Fruit fly (Drosophila melanogaster) whole organism, embryonic: Measurements from ENCODE around the gene CG32487.

Source experiments
- Abd-B ChIP-seq: fragments of 200-800 bp; sonication (Bioruptor generic); optimal IDR thresholded peaks from 2 replicates; lab custom pipeline; 2018; ENCODE audit warnings: missing biosample characterization, mild to moderate bottlenecking, missing genetic modification characterization, moderate library complexity
- C15 ChIP-seq: fragments of 200-800 bp; sonication (Bioruptor generic); IDR thresholded peaks from 3 replicates; pipeline ENCODE4 v1.3.6; 2022; ENCODE audit warnings: missing biosample characterization, missing genetic modification characterization
- CG1024 ChIP-seq: fragments of 200-800 bp; sonication (Bioruptor generic); IDR thresholded peaks from 2 replicates; pipeline ENCODE4 v1.3.6; 2022; ENCODE audit warnings: missing biosample characterization, missing genetic modification characterization
- CG10366 ChIP-seq: fragments of 200-800 bp; sonication (Bioruptor generic); IDR thresholded peaks from 2 replicates; pipeline ENCODE4 v1.3.6; 2022; ENCODE audit warnings: missing biosample characterization, missing genetic modification characterization
- CG10462 ChIP-seq: fragments of 200-800 bp; sonication (Bioruptor generic); optimal IDR thresholded peaks from 2 replicates; lab custom pipeline; 2016; ENCODE audit warnings: missing biosample characterization, missing genetic modification characterization
- CG11456 ChIP-seq: fragments of 200-800 bp; sonication (Bioruptor generic); IDR thresholded peaks from 3 replicates; pipeline ENCODE4 v1.3.6; 2022; ENCODE audit warnings: missing biosample characterization, missing genetic modification characterization
- CG13424 ChIP-seq: fragments of 200-800 bp; sonication (Bioruptor generic); optimal IDR thresholded peaks from 2 replicates; lab custom pipeline; 2019; ENCODE audit warnings: missing biosample characterization, mild to moderate bottlenecking, missing genetic modification characterization, moderate library complexity
- CG1602 ChIP-seq: fragments of 200-800 bp; sonication (Bioruptor generic); optimal IDR thresholded peaks from 3 replicates; lab custom pipeline; 2016; ENCODE audit warnings: missing biosample characterization, missing genetic modification characterization
- CG17802 ChIP-seq: fragments of 200-800 bp; sonication (Bioruptor generic); optimal IDR thresholded peaks from 2 replicates; lab custom pipeline; 2018; ENCODE audit warnings: missing biosample characterization, mild to moderate bottlenecking, missing genetic modification characterization, moderate library complexity
- CG17829 ChIP-seq: fragments of 200-800 bp; optimal IDR thresholded peaks from 2 replicates; lab custom pipeline; 2019; ENCODE audit warnings: missing biosample characterization, mild to moderate bottlenecking, missing genetic modification characterization, moderate library complexity
- CG18476 ChIP-seq: fragments of 200-800 bp; sonication (Bioruptor generic); optimal IDR thresholded peaks from 2 replicates; lab custom pipeline; 2016; ENCODE audit warnings: missing biosample characterization, mild to moderate bottlenecking, missing genetic modification characterization
- CG2129 ChIP-seq: fragments of 200-800 bp; sonication (Bioruptor generic); IDR thresholded peaks from 2 replicates; pipeline ENCODE4 v1.3.6; 2022; ENCODE audit warnings: missing biosample characterization, missing genetic modification characterization; ENCODE audit not compliant: partially characterized antibody
- CG2678 ChIP-seq: fragments of 200-800 bp; sonication (Bioruptor generic); optimal IDR thresholded peaks from 3 replicates; lab custom pipeline; 2019; ENCODE audit warnings: missing biosample characterization, mild to moderate bottlenecking, missing genetic modification characterization, moderate library complexity
- CG3163 ChIP-seq: fragments of 200-800 bp; sonication (Bioruptor generic); optimal IDR thresholded peaks from 3 replicates; lab custom pipeline; 2016; ENCODE audit warnings: missing biosample characterization, missing genetic modification characterization
- CG3726 ChIP-seq: fragments of 200-800 bp; sonication (Bioruptor generic); IDR thresholded peaks from 3 replicates; pipeline ENCODE4, ENCODE4 v1.3.6; 2022; ENCODE audit warnings: missing biosample characterization, missing genetic modification characterization
- CG4617 ChIP-seq: fragments of 200-800 bp; sonication (Bioruptor generic); optimal IDR thresholded peaks from 3 replicates; lab custom pipeline; 2016; ENCODE audit warnings: missing biosample characterization, missing genetic modification characterization, borderline replicate concordance
- CG6854 ChIP-seq: fragments of 200-800 bp; sonication (Bioruptor generic); optimal IDR thresholded peaks from 3 replicates; lab custom pipeline; 2017; ENCODE audit warnings: missing biosample characterization, mild to moderate bottlenecking, missing genetic modification characterization
- CG8089 ChIP-seq: fragments of 200-800 bp; sonication (Bioruptor generic); optimal IDR thresholded peaks from 3 replicates; lab custom pipeline; 2016; ENCODE audit warnings: missing biosample characterization, missing genetic modification characterization
- CG8388 ChIP-seq: fragments of 200-800 bp; sonication (Bioruptor generic); optimal IDR thresholded peaks from 2 replicates; lab custom pipeline; 2019; ENCODE audit warnings: missing biosample characterization, mild to moderate bottlenecking, missing genetic modification characterization, moderate library complexity
- CG9437 ChIP-seq: fragments of 200-800 bp; sonication (Bioruptor generic); optimal IDR thresholded peaks from 2 replicates; lab custom pipeline; 2018; ENCODE audit warnings: missing biosample characterization, mild to moderate bottlenecking, missing genetic modification characterization
- Camta ChIP-seq: fragments of 200-800 bp; sonication (Bioruptor generic); optimal IDR thresholded peaks from 2 replicates; lab custom pipeline; 2016; ENCODE audit warnings: missing biosample characterization, missing genetic modification characterization
- GATAe ChIP-seq: fragments of 200-800 bp; sonication (Bioruptor generic); conservative IDR thresholded peaks from 2 replicates; pipeline ENCODE4 v1.3.6; 2022; ENCODE audit warnings: missing biosample characterization, missing genetic modification characterization
- H15 ChIP-seq: fragments of 200-800 bp; sonication (Bioruptor generic); IDR thresholded peaks from 3 replicates; pipeline ENCODE4 v1.3.6; 2022; ENCODE audit warnings: missing biosample characterization, missing genetic modification characterization
- HLH54F ChIP-seq: fragments of 200-800 bp; sonication (Bioruptor generic); optimal IDR thresholded peaks from 3 replicates; lab custom pipeline; 2016; ENCODE audit warnings: missing biosample characterization, missing genetic modification characterization
- Hsf ChIP-seq: fragments of 200-800 bp; sonication (Bioruptor generic); optimal IDR thresholded peaks from 3 replicates; lab custom pipeline; 2016; ENCODE audit warnings: missing biosample characterization, missing genetic modification characterization
- Lim3 ChIP-seq: fragments of 200-800 bp; sonication (Bioruptor generic); IDR thresholded peaks from 2 replicates; pipeline ENCODE4 v1.3.6; 2022; ENCODE audit warnings: missing biosample characterization, missing genetic modification characterization
- NFAT ChIP-seq: fragments of 200-800 bp; sonication (Bioruptor generic); IDR thresholded peaks from 2 replicates; pipeline ENCODE4 v1.3.6; 2022; ENCODE audit warnings: missing biosample characterization, missing genetic modification characterization
- NfI ChIP-seq: fragments of 200-800 bp; sonication (Bioruptor generic); optimal IDR thresholded peaks from 3 replicates; lab custom pipeline; 2018; ENCODE audit warnings: missing biosample characterization, mild to moderate bottlenecking, missing genetic modification characterization, moderate library complexity
- Sry-β ChIP-seq: fragments of 200-800 bp; sonication (Bioruptor generic); optimal IDR thresholded peaks from 2 replicates; lab custom pipeline; 2018; ENCODE audit warnings: missing biosample characterization, mild to moderate bottlenecking, missing genetic modification characterization, moderate library complexity
- Taf1 ChIP-seq: fragments of 200-800 bp; sonication (Bioruptor generic); IDR thresholded peaks from 2 replicates; pipeline ENCODE4 v1.3.6; 2022; ENCODE audit warnings: missing biosample characterization, missing genetic modification characterization
- ato ChIP-seq: fragments of 200-800 bp; sonication (Bioruptor generic); IDR thresholded peaks from 2 replicates; pipeline ENCODE4 v1.3.6; 2022; ENCODE audit warnings: missing biosample characterization, missing genetic modification characterization; ENCODE audit not compliant: partially characterized antibody
- bigmax ChIP-seq: fragments of 200-800 bp; sonication (Bioruptor generic); optimal IDR thresholded peaks from 2 replicates; lab custom pipeline; 2018; ENCODE audit warnings: missing biosample characterization, mild to moderate bottlenecking, missing genetic modification characterization
- bowl ChIP-seq: fragments of 200-800 bp; sonication (Bioruptor generic); IDR thresholded peaks from 2 replicates; pipeline ENCODE4 v1.3.6; 2022; ENCODE audit warnings: missing biosample characterization, missing genetic modification characterization
- danr ChIP-seq: fragments of 200-800 bp; sonication (Bioruptor generic); IDR thresholded peaks from 2 replicates; pipeline ENCODE4 v1.3.6; 2022; ENCODE audit warnings: missing biosample characterization, missing genetic modification characterization
- dpn ChIP-seq, 2 experiments: fragments of 200-800 bp; sonication (Bioruptor generic); optimal IDR thresholded peaks; 3 replicates each; lab custom pipeline; 2016; ENCODE audit warnings: missing biosample characterization in 2 of 2, missing genetic modification characterization in 2 of 2
- emc ChIP-seq: fragments of 200-800 bp; sonication (Bioruptor generic); optimal IDR thresholded peaks from 2 replicates; lab custom pipeline; 2016; ENCODE audit warnings: missing biosample characterization, missing genetic modification characterization
- eyg ChIP-seq: fragments of 200-800 bp; sonication (Bioruptor generic); optimal IDR thresholded peaks from 3 replicates; lab custom pipeline; 2016; ENCODE audit warnings: missing biosample characterization, missing genetic modification characterization
- gfzf ChIP-seq: fragments of 200-800 bp; sonication (Bioruptor generic); optimal IDR thresholded peaks from 2 replicates; lab custom pipeline; 2016; ENCODE audit warnings: missing biosample characterization, mild to moderate bottlenecking, missing genetic modification characterization, moderate library complexity
- kah ChIP-seq: fragments of 200-800 bp; sonication (Bioruptor generic); optimal IDR thresholded peaks from 2 replicates; lab custom pipeline; 2018; ENCODE audit warnings: missing biosample characterization, mild to moderate bottlenecking, missing genetic modification characterization
- kay ChIP-seq: fragments of 200-800 bp; sonication (Bioruptor generic); optimal IDR thresholded peaks from 2 replicates; lab custom pipeline; 2016; ENCODE audit warnings: missing biosample characterization, missing genetic modification characterization
- knrl ChIP-seq: fragments of 200-800 bp; sonication (Bioruptor generic); IDR thresholded peaks from 3 replicates; pipeline ENCODE4 v1.3.6; 2022; ENCODE audit warnings: missing biosample characterization, missing genetic modification characterization; ENCODE audit not compliant: partially characterized antibody
- lmd ChIP-seq: fragments of 200-800 bp; sonication (Bioruptor generic); IDR thresholded peaks from 2 replicates; pipeline ENCODE4 v1.3.6; 2022; ENCODE audit warnings: missing biosample characterization, missing genetic modification characterization
- pb ChIP-seq: fragments of 200-800 bp; sonication (Bioruptor generic); optimal IDR thresholded peaks from 3 replicates; lab custom pipeline; 2016; ENCODE audit warnings: missing biosample characterization, missing genetic modification characterization
- psq ChIP-seq: fragments of 200-800 bp; sonication (Bioruptor generic); optimal IDR thresholded peaks from 2 replicates; lab custom pipeline; 2017; ENCODE audit warnings: missing biosample characterization, missing genetic modification characterization
- salm ChIP-seq: fragments of 200-800 bp; sonication (Bioruptor generic); optimal IDR thresholded peaks from 2 replicates; lab custom pipeline; 2018; ENCODE audit warnings: missing biosample characterization, mild to moderate bottlenecking, missing genetic modification characterization
- slbo ChIP-seq: fragments of 200-800 bp; sonication (Bioruptor generic); IDR thresholded peaks from 2 replicates; pipeline ENCODE4 v1.3.6; 2022; ENCODE audit warnings: missing biosample characterization, missing genetic modification characterization
- sob ChIP-seq: fragments of 200-800 bp; sonication (Bioruptor generic); IDR thresholded peaks from 2 replicates; pipeline ENCODE4 v1.3.6; 2022; ENCODE audit warnings: missing biosample characterization, missing genetic modification characterization
- trh ChIP-seq: fragments of 200-800 bp; sonication (Bioruptor generic); optimal IDR thresholded peaks from 2 replicates; lab custom pipeline; 2016; ENCODE audit warnings: missing biosample characterization, missing genetic modification characterization
- zfh2 ChIP-seq: fragments of 200-800 bp; sonication (Bioruptor generic); optimal IDR thresholded peaks from 2 replicates; lab custom pipeline; 2016; ENCODE audit warnings: missing biosample characterization, missing genetic modification characterization

Gene CG32487

DNA sequence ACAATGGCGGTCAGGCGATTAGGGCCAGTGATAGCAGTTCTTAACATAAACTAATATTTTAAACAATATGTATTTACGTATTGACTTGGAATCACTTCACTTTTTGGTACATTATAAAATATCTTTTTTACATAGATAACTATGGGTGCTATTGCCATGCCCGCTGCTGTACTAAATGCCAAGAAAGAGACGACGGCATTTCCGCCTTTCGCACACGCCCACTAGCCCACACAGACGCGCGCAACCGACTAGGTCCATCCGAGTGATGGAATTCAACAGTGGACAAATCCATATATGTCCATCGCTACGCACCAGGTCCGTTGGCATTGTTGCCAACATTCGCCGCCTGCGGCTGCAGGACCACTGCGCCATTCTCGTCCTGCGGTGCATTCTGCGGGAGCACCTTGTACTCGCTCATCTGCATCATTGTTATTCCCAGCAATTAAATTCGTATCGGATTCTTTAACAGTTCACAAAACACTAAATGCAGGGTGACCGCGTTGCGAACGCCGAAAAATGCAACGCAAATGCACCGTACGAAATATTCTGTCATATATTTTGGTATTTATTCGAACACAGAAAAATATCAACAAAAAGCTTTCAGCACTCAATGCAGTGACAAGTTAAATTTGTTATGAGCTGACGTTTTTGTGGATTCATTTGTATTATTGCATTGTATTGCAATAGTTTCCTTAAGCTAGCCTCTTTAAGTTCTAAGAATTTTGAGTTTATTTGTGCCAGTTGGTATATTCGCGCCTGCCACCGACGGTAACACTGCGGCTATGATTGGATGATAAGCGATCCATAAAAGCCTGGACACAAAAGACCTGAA lies 29.5 kb upstream of the CG32487 start, which contains the start of the genes scramb2 and Sk2 (continued):
- peak; percentile 89 for TF ChIP-seq C15 (GFP tag; lab: Robert Waterston, UW)
- peak; percentile 94 for TF ChIP-seq lmd (GFP tag; lab: Robert Waterston, UW)
- peak; percentile 84 for TF ChIP-seq bowl
- peak; percentile 94 for TF ChIP-seq CG8388
- peak; percentile 96 for TF ChIP-seq CG11456 (GFP tag; lab: Robert Waterston, UW)
- TF ChIP-seq CG10462 (GFP tag; lab: Kevin White, UChicago): peak; percentile 87
- peak; percentile 79 for TF ChIP-seq zfh2 (GFP tag; lab: Kevin White, UChicago)
- peak; percentile 89 for TF ChIP-seq CG1602 (GFP tag; lab: Kevin White, UChicago)
- TF ChIP-seq kay (GFP tag; lab: Kevin White, UChicago): peak; percentile 87
- TF ChIP-seq knrl (GFP tag; lab: Robert Waterston, UW): 0 out of 3 replicates have a peak, but pooled peaks have one; percentile 33
- TF ChIP-seq HLH54F (GFP tag; lab: Kevin White, UChicago): peak; percentile 85
- TF ChIP-seq CG18476 (GFP tag; lab: Kevin White, UChicago): peak; percentile 91
- peak; percentile 95 for TF ChIP-seq slbo (GFP tag; lab: Robert Waterston, UW)
- peak; percentile 78 for TF ChIP-seq psq (GFP tag; lab: Kevin White, UChicago)
- peak; percentile 53 for TF ChIP-seq emc (GFP tag; lab: Kevin White, UChicago)
- TF ChIP-seq CG6854 (GFP tag; lab: Kevin White, UChicago): peak; percentile 98
- TF ChIP-seq kah (GFP tag; lab: Kevin White, UChicago): peak; percentile 95
- peak; percentile 94 for TF ChIP-seq CG13424 (tag; lab: Kevin White, UChicago)
- TF ChIP-seq CG17829 (tag; lab: Kevin White, UChicago): peak; percentile 96
- peak; percentile 89 for TF ChIP-seq CG9437 (GFP tag; lab: Kevin White, UChicago)
- TF ChIP-seq danr (GFP tag; lab: Robert Waterston, UW): peak; percentile 91
- TF ChIP-seq ato (GFP tag; lab: Robert Waterston, UW): no peak
- peak; percentile 91 for TF ChIP-seq CG3726 (GFP tag; lab: Robert Waterston, UW)
- TF ChIP-seq sob: peak; percentile 95
- TF ChIP-seq NfI: peak; percentile 94
- peak; percentile 91 to 94 for TF ChIP-seq dpn (GFP tag; optimal IDR thresholded peaks at IDR 0.05; lab: Kevin White, UChicago)
- peak; percentile 94 for TF ChIP-seq CG10366 (GFP tag; lab: Robert Waterston, UW)
- TF ChIP-seq Abd-B: peak; percentile 89
- TF ChIP-seq Lim3 (GFP tag; lab: Robert Waterston, UW): peak; percentile 83; the same call in 1 of the 2 replicates
- TF ChIP-seq CG1024 (GFP tag; lab: Robert Waterston, UW): peak; percentile 88
- peak; percentile 41 for TF ChIP-seq bigmax (GFP tag; lab: Kevin White, UChicago)
- peak; percentile 63 for TF ChIP-seq CG4617 (GFP tag; lab: Kevin White, UChicago)
- TF ChIP-seq CG17802 (tag; lab: Kevin White, UChicago): peak; percentile 74
- TF ChIP-seq gfzf (GFP tag; lab: Kevin White, UChicago): peak; percentile 97
- peak; percentile 68 for TF ChIP-seq CG8089 (GFP tag; lab: Kevin White, UChicago)
- peak; percentile 64 for TF ChIP-seq trh (GFP tag; lab: Kevin White, UChicago)
- TF ChIP-seq Sry-β: peak; percentile 46
- TF ChIP-seq CG2678: peak; percentile 97
- peak; percentile 94 for TF ChIP-seq NFAT (GFP tag; lab: Robert Waterston, UW)
- peak; percentile 89 for TF ChIP-seq H15 (GFP tag; lab: Robert Waterston, UW)
- TF ChIP-seq GATAe (GFP tag; lab: Robert Waterston, UW): peak; percentile 79
- TF ChIP-seq Taf1 (GFP tag; lab: Robert Waterston, UW): peak; percentile 92
- peak; percentile 73 for TF ChIP-seq pb (GFP tag; lab: Kevin White, UChicago)
- peak; percentile 42 for TF ChIP-seq CG3163
- peak; percentile 95 for TF ChIP-seq salm
- no peak for TF ChIP-seq CG2129 (GFP tag; lab: Robert Waterston, UW)
- TF ChIP-seq eyg: peak; percentile 73
- TF ChIP-seq Hsf (GFP tag; lab: Kevin White, UChicago): peak; percentile 94
- TF ChIP-seq Camta: peak; percentile 80
